Fruit fly (Drosophila melanogaster): ENCODE data around the gene gfzf.

dm6 chr3R:7174755-7175154, 24.0 kb upstream of the gfzf start:
- TF ChIP-seq Pif1A (GFP tag; optimal IDR thresholded peaks at IDR 0.05) = no peak
- no peak for TF ChIP-seq CG15710 (tag; optimal IDR thresholded peaks at IDR 0.05)
- TF ChIP-seq EcR (GFP tag; optimal IDR thresholded peaks at IDR 0.05) = peak; percentile 84
- no peak for TF ChIP-seq CG8301 (tag; optimal IDR thresholded peaks at IDR 0.05)
- TF ChIP-seq CG34367 (tag; optimal IDR thresholded peaks at IDR 0.05) = no peak
